Worm (Caenorhabditis elegans) whole organism, L1 larva: Measurements from ENCODE around the gene F20D6.10.

Source experiments
- dpl-1 ChIP-seq, 3 experiments: fragments of 150-350 bp in 2 of 3; sonication (generic microtip) in 1 of 3; optimal IDR thresholded peaks; 2 replicates each; lab custom pipeline; 2014 to 2017; ENCODE audit warnings: missing biosample characterization in 3 of 3, missing genetic modification characterization in 3 of 3, missing genetic modification reagents in 3 of 3
- lir-3 ChIP-seq: sonication (generic microtip); optimal IDR thresholded peaks from 2 replicates; lab custom pipeline; 2016; ENCODE audit warnings: mild to moderate bottlenecking, missing genetic modification characterization, moderate library complexity, missing compliant biosample characterization; ENCODE audit not compliant: poor library complexity

DNA sequence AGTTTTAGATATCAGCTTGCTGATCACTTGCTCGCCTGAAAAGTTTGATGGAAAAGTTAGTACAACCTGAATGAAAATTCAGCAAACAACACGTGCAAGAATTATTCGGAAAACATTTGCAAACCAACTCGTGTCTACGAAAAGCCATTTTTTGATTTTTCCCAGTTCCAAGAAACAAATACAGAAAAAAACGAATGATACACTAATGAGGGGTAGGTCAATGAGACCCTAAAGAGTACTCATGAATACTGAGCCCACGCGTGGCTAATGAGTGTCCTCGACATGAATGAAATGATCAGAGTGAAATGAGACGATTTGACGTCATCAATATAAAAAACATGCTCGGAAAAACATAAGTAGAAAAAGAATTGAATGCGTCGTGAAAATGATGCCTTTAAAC lies 16.3 kb upstream of the F20D6.10 start:
- TF ChIP-seq dpl-1 (GFP tag; optimal IDR thresholded peaks at IDR 0.05; lab: Kevin White, UChicago) (no peak), lir-3 (tag; lab: Kevin White, UChicago) (no peak)
